Worm (Caenorhabditis elegans) whole organism, dauer: ENCODE results near the gene snt-5.

ENCODE experiments used
- unc-62 ChIP-seq: sonication (generic microtip); optimal IDR thresholded peaks from 2 replicates; lab custom pipeline; 2017; ENCODE audit warnings: missing biosample characterization, missing genetic modification reagents, missing genetic modification characterization

snt-5 gene

DNA sequence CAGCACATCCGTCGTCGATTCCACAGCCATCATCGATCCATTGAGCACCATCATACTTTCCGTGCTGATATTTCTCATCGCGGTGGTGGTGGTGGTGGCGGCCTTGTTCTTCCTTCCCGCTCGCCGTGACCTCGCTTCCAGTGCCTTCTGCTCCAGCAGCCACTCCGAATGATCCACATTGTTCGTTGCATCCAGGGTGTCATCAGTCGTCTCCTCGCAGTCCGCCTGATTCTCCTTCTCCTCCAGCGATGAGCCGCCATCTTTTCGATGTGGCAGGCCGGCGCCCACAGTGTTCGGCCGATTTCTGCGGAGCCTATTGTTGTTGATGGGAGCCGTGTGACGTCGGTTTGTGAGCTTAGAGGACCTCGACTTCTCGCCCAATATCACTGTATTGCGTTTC lies 33.3 kb downstream of the snt-5 start:
- no peak for TF ChIP-seq unc-62 (GFP tag; lab: Kevin White, UChicago)

DNA sequence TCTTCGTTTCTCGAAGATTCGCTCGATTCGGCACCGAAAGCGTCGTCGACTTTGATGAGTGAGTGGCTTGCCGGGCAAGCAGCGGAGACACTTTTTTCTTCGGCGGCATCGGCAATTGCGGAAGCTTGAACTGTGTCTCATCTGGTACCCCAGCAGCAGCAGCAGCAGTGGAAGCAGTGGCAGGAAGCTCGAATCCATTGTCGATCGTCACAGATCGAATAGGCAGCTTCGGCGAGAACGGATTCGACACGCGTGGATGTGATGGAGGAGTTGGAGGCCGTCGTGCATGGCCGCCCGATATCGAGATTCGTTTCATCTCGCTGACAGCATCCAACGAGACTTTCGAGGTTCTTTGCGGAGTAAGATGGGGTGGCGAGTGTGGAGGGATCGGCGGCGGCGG lies 36.4 kb downstream of the snt-5 start:
- TF ChIP-seq unc-62 (GFP tag; lab: Kevin White, UChicago): no peak

DNA sequence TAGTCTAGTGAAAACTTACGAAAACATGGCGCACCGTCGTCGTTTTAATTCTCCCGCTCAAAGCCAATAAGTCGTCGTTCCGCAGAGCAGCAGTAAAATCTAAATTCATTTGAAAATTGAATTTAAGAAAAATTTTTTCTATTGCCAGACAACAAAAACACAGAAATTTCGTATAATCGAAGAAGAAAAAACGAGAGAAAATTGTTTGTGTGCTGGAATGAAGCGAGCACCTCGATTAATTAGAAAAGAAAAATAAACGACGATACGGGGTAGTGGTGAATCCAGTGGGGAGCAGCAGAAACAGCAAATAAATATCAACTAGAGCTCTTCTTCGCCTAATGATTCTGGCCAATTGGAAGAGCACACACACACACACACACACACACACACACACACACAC lies 40.4 kb downstream of the snt-5 start, which contains the start of gene snt-3:
Gene snt-3, minus strand, starts transcription at position 101 of the 400 bp plus-strand sequence.
- no peak for TF ChIP-seq unc-62 (GFP tag; lab: Kevin White, UChicago)

DNA sequence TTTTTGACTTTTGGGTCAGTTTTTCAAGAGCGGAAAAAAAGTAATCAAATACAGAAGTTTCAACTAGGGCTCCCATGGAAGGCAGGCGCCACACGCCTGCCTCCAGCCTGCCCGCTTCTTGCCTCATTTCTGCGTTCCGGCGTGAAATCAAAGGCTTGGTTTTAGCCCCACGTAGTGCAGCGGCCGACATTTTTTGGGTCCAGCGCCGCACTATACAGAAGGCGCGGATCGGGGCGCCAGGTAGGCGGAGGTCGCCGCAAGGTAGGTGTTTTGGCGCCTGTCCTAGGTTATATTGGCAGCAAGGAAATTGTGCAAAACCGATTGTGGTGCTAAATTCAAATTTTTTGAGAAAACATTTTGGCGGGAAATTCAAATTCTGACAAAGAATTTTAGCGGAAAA lies 43.2 kb downstream of the snt-5 start:
- TF ChIP-seq unc-62 (GFP tag; lab: Kevin White, UChicago): no peak

DNA sequence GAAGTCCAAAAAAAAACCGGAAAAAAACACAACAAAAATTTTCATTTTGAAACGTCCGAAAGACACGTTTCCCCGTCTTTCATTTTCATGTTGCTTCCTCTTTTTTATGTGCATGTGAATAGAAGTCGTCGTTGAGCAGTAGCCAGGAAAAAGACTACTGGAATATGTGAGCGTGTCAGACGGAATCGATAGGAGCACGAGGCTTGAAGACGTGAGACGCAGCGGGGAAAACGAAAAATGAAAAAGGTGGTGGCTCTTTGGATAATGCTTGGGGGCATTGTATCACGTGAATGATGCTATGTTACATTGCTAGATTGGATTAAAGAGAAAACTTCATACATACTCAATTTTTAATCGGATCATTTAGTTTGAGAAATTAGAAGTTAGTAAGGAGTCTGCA lies 45.3 kb downstream of the snt-5 start:
- TF ChIP-seq unc-62 (GFP tag; lab: Kevin White, UChicago): no peak

- TF ChIP-seq unc-62 (GFP tag; lab: Kevin White, UChicago): no peak
These were observed 47.0 kb downstream of the snt-5 start for ce11 chrV:1364346-1364745.

DNA sequence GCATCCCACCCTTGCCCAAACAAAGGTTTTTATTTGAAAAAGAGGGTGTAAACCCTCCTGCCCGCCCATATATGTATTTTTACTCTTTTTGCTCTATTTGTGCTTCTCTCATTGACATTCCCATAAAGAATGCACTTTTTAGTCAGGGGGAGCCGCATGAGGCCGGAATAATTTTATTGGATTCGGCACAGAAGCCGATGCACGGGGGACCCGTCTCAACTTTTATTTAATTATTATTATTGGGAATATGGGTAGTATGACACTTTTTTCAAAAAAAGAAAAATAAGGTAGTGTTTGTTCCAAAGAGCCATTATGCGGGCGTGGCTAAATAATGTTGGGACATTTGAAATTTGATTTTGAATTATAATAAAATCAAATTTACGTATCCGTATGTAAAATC lies 49.3 kb downstream of the snt-5 start:
- TF ChIP-seq unc-62 (GFP tag; lab: Kevin White, UChicago): no peak

- no peak for TF ChIP-seq unc-62 (GFP tag; lab: Kevin White, UChicago)
These were observed 53.3 kb downstream of the snt-5 start, which contains the start of gene Y75B7AL.2 for ce11 chrV:1358051-1358450. Y75B7AL.2 (minus strand) TSS chrV:1358151.

DNA sequence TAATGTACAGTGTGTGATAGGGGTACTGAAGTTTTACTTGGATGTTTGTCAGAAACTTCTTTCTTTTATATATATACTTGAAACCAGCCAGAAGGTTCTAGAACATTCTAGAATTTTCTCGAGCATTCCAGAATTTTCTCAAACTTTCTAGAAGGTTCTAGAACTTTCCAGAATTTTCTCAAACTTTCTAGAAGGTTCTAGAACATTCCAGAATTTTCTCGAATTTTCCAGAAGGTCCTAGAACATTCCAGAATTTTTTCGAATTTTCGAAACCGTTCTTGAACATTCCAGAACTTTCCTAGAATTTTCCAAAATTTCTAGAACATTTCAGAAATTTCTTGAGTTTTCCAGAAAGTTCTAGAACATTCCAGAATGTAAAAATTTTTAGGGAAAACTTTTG lies 56.1 kb downstream of the snt-5 start:
- no peak for TF ChIP-seq unc-62 (GFP tag; lab: Kevin White, UChicago)

DNA sequence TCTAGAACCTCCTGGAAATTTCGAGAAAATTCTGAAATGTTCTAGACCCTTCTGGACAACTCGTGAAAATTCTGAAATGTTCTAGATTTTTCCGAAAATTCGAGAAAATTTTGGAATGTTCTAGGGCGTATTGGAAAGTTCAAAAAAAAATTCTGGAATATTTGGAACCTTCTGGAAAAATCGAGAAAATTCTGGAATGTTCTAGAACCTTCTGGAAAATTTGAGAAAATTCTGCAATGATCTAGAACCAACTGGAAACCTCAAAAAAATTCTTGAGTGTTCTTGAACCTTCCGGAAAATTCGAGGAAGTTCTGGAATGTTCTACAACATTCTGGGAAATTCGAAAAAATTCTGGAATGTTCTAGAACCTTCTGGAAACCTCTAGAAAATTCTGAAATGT lies 59.0 kb downstream of the snt-5 start:
- no peak for TF ChIP-seq unc-62 (GFP tag; lab: Kevin White, UChicago)

DNA sequence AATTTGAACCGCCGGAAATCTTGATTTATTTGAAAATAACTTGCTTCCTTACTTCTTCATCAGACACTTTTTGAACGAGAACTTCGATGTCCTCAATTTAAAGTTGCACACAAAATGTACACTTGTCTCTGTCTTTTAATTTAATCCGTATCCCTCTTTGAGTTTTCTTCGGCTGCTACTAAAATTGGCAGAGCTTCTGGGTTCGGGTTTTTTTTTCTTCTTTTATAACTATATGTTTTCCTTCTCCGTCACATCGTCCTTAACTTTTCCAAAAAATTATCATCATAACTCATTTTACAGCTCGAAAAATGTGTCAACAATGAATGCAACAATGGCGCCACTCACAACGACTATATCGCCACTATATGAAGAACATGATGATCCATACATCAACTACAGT lies 59.5 kb downstream of the snt-5 start, which contains the start of gene glb-33:
Gene glb-33, plus strand, starts transcription at position 301 of the 400 bp plus-strand sequence.
- no peak for TF ChIP-seq unc-62 (GFP tag; lab: Kevin White, UChicago)

DNA sequence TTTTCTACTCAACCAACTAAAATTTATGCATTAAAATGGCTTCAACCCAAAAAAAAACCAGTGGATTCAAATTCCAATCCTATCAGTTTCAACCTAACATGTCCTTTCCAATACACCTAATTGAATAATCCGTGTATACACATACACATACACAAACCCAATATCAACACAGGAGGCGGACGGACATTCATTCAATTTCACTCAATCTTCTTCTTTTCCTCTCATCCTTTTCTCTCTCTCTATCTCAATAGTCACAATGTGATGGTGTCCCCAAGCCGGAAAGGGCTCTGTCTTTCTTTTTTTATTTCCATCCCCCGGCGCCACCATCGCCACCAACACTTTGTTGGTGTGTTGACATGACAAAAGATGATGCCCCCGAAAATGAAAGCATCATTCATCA lies 61.6 kb downstream of the snt-5 start:
- TF ChIP-seq unc-62 (GFP tag; lab: Kevin White, UChicago): no peak
